Worm (Caenorhabditis elegans) whole organism, young adult: ENCODE results near the gene Y47D7A.15.

ENCODE experiments used
- C17E4.6 ChIP-seq: fragments of 200-800 bp; sonication (Bioruptor generic); IDR thresholded peaks from 2 replicates; pipeline ENCODE4 v1.3.6; 2022; ENCODE audit warnings: missing genetic modification reagents, missing genetic modification characterization, missing compliant biosample characterization
- T26A5.8 ChIP-seq: sonication (generic microtip); optimal IDR thresholded peaks from 2 replicates; lab custom pipeline; 2016; ENCODE audit warnings: missing genetic modification characterization, missing compliant biosample characterization
- attf-5 ChIP-seq: fragments of 200-800 bp; sonication (Bioruptor generic); optimal IDR thresholded peaks from 2 replicates; lab custom pipeline; 2018; ENCODE audit warnings: mild to moderate bottlenecking, missing genetic modification characterization, missing compliant biosample characterization
- hlh-12 ChIP-seq: sonication (generic microtip); optimal IDR thresholded peaks from 2 replicates; lab custom pipeline; 2016; ENCODE audit warnings: missing genetic modification characterization, missing compliant biosample characterization
- lin-35 ChIP-seq, 3 experiments: fragments of 150-350 bp in 2 of 3; sonication (generic microtip) in 1 of 3; optimal IDR thresholded peaks; 2 replicates each; lab custom pipeline; 2014 to 2018; ENCODE audit warnings: missing biosample characterization in 3 of 3, missing genetic modification characterization in 3 of 3, missing genetic modification reagents in 3 of 3
- madf-8 ChIP-seq: fragments of 200-800 bp; sonication (Bioruptor generic); conservative IDR thresholded peaks from 2 replicates; pipeline ENCODE4 v1.3.6; 2022; ENCODE audit warnings: missing genetic modification reagents, missing genetic modification characterization, missing compliant biosample characterization
- mel-28 ChIP-seq: sonication (generic microtip); optimal IDR thresholded peaks from 2 replicates; lab custom pipeline; 2016; ENCODE audit warnings: borderline replicate concordance, mild to moderate bottlenecking, missing genetic modification characterization, missing compliant biosample characterization
- pbrm-1 ChIP-seq: fragments of 200-800 bp; sonication (Bioruptor generic); IDR thresholded peaks from 2 replicates; pipeline ENCODE4 v1.3.6; 2022; ENCODE audit warnings: missing genetic modification reagents, missing genetic modification characterization, missing compliant biosample characterization
- sea-2 ChIP-seq: fragments of 200-800 bp; sonication (Bioruptor generic); IDR thresholded peaks from 2 replicates; pipeline ENCODE4 v1.3.6; 2022; ENCODE audit warnings: missing genetic modification characterization, missing compliant biosample characterization
- somi-1 ChIP-seq: fragments of 200-800 bp; sonication (Bioruptor generic); optimal IDR thresholded peaks from 2 replicates; lab custom pipeline; 2018; ENCODE audit warnings: mild to moderate bottlenecking, missing genetic modification characterization, missing compliant biosample characterization
- ztf-18 ChIP-seq: sonication (generic microtip); optimal IDR thresholded peaks from 2 replicates; lab custom pipeline; 2016; ENCODE audit warnings: missing genotype, mild to moderate bottlenecking, missing genetic modification characterization, missing compliant biosample characterization

DNA sequence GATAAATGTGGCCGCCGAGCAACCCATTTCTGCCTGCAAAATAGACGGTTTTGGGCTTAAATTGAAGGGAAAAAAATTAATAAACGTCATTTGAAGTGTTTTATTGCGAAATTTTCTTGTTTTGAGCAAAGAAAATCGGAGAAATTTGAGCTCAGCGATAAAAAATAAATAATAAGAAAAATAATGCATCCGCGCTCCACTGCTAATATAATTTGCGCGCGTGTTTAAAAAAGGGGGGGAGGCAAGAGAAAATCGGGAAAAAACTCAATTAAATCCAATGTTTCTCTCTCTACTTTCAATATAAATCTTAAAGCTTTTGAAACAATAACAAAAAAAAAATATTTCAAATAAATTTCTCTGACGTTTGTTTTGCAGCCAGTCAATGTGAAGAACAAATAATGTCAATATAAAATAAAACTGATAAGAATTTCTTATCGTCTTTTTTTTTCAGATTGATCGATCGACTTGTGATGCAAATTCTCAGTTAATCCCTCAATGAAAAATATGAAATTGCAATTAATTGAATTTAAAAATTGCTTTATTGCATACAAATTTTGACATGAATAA is 17.6 kb upstream of the Y47D7A.15 start, which contains the start of gene rft-2:
- TF ChIP-seq T26A5.8 (tag; lab: Kevin White, UChicago) (no peak), sea-2 (GFP tag; lab: Robert Waterston, UW) (no peak), mel-28 (tag; lab: Kevin White, UChicago) (no peak), lin-35 (GFP tag; optimal IDR thresholded peaks at IDR 0.05; lab: Kevin White, UChicago) (peak; percentile 56 to 92 (median 72)), ztf-18 (tag; lab: Kevin White, UChicago) (no peak), somi-1 (GFP tag; lab: Kevin White, UChicago) (no peak), attf-5 (GFP tag; lab: Kevin White, UChicago) (peak; percentile 25), hlh-12 (tag; lab: Kevin White, UChicago) (no peak), pbrm-1 (GFP tag; lab: Robert Waterston, UW) (no peak; the same call in 1 of the 2 replicates), madf-8 (GFP tag; lab: Robert Waterston, UW) (no peak), C17E4.6 (GFP tag; lab: Robert Waterston, UW) (no peak)
